Worm (Caenorhabditis elegans) whole organism, early embryonic: ENCODE data around the gene frpr-4.

ENCODE experiments used
- B0310.2 ChIP-seq: sonication (generic microtip); optimal IDR thresholded peaks from 2 replicates; lab custom pipeline; 2016; ENCODE audit warnings: mild to moderate bottlenecking, missing genetic modification characterization, missing compliant biosample characterization
- ama-1 ChIP-seq: fragments of 150-350 bp; optimal IDR thresholded peaks from 2 replicates; lab custom pipeline; 2014
- ceh-13 ChIP-seq: fragments of 200-800 bp; sonication (Bioruptor generic); optimal IDR thresholded peaks from 2 replicates; lab custom pipeline; 2018; ENCODE audit warnings: mild to moderate bottlenecking, missing genetic modification characterization, missing compliant biosample characterization
- ceh-36 ChIP-seq: sonication (generic microtip); optimal IDR thresholded peaks from 2 replicates; lab custom pipeline; 2016; ENCODE audit warnings: missing genetic modification characterization, inconsistent platforms, missing compliant biosample characterization
- ets-7 ChIP-seq: sonication (generic microtip); optimal IDR thresholded peaks from 2 replicates; lab custom pipeline; 2016; ENCODE audit warnings: missing genotype, missing genetic modification characterization, missing compliant biosample characterization
- flt-1 ChIP-seq: fragments of 200-800 bp; sonication (Bioruptor generic); IDR thresholded peaks from 2 replicates; pipeline ENCODE4 v1.3.6; 2022; ENCODE audit warnings: missing genetic modification characterization, missing compliant biosample characterization
- hmbx-1 ChIP-seq: sonication (generic microtip); optimal IDR thresholded peaks from 2 replicates; lab custom pipeline; 2016; ENCODE audit warnings: mild to moderate bottlenecking, missing genetic modification characterization, missing compliant biosample characterization
- hmg-4 ChIP-seq: fragments of 200-800 bp; sonication (Bioruptor generic); optimal IDR thresholded peaks from 2 replicates; lab custom pipeline; 2018; ENCODE audit warnings: mild to moderate bottlenecking, missing genetic modification characterization, missing compliant biosample characterization
- hnd-1 ChIP-seq: sonication (generic microtip); optimal IDR thresholded peaks from 2 replicates; lab custom pipeline; 2016; ENCODE audit warnings: missing genetic modification characterization, missing compliant biosample characterization
- sea-1 ChIP-seq: fragments of 200-800 bp; sonication (Bioruptor generic); conservative IDR thresholded peaks from 2 replicates; pipeline ENCODE4 v1.3.6; 2022; ENCODE audit warnings: missing genetic modification characterization, missing compliant biosample characterization
- tbx-11 ChIP-seq: fragments of 200-800 bp; sonication (Bioruptor generic); IDR thresholded peaks from 2 replicates; pipeline ENCODE4 v1.3.6; 2022; ENCODE audit warnings: missing genetic modification characterization, missing compliant biosample characterization
- tra-4 ChIP-seq: sonication (generic microtip); optimal IDR thresholded peaks from 2 replicates; lab custom pipeline; 2017; ENCODE audit warnings: missing genetic modification characterization, missing compliant biosample characterization

- no peak for TF ChIP-seq hmbx-1 (tag; lab: Kevin White, UChicago)
- TF ChIP-seq ama-1, result no peak
- TF ChIP-seq tbx-11 (GFP tag; lab: Robert Waterston, UW), result no peak
- TF ChIP-seq ceh-36, result no peak
- TF ChIP-seq ceh-13 (GFP tag; lab: Kevin White, UChicago), result no peak
- no peak for TF ChIP-seq hmg-4 (GFP tag; lab: Kevin White, UChicago)
- TF ChIP-seq flt-1 (GFP tag; lab: Robert Waterston, UW), result no peak
- TF ChIP-seq hnd-1 (tag; lab: Kevin White, UChicago), result no peak
- no peak for TF ChIP-seq tra-4 (tag; lab: Kevin White, UChicago)
- TF ChIP-seq sea-1, result no peak
- TF ChIP-seq ets-7, result no peak
- TF ChIP-seq B0310.2 (tag; lab: Kevin White, UChicago), result no peak
Observed at ce11 chrII:5231111-5231510, 24.2 kb downstream of the frpr-4 start, which contains the start of gene EGAP2.1.
